Worm (Caenorhabditis elegans) whole organism, L2 larva: ENCODE measurements around the gene F40A3.7.

Source experiments
- C34F6.9 ChIP-seq: fragments of 150-350 bp; optimal IDR thresholded peaks from 2 replicates; lab custom pipeline; 2014; ENCODE audit warnings: missing biosample characterization, missing genetic modification characterization
- F13H6.1 ChIP-seq: sonication (generic microtip); optimal IDR thresholded peaks from 2 replicates; lab custom pipeline; 2016; ENCODE audit warnings: missing genetic modification characterization, missing compliant biosample characterization
- Y55F3AM.14 ChIP-seq: fragments of 200-800 bp; sonication (Bioruptor generic); optimal IDR thresholded peaks from 2 replicates; lab custom pipeline; 2018; ENCODE audit warnings: mild to moderate bottlenecking, missing genetic modification characterization, missing compliant biosample characterization
- ama-1 ChIP-seq: fragments of 150-350 bp; optimal IDR thresholded peaks from 2 replicates; lab custom pipeline; 2018; ENCODE audit warnings: inconsistent platforms
- blmp-1 ChIP-seq: sonication (generic microtip); optimal IDR thresholded peaks from 2 replicates; lab custom pipeline; 2017; ENCODE audit warnings: missing genetic modification characterization, mild to moderate bottlenecking, missing compliant biosample characterization, antibody characterized with exemption, moderate library complexity; ENCODE audit not compliant: insufficient read depth
- ceh-16 ChIP-seq: fragments of 150-350 bp; optimal IDR thresholded peaks from 2 replicates; lab custom pipeline; 2014; ENCODE audit warnings: missing biosample characterization, missing genetic modification characterization
- ceh-82 ChIP-seq: fragments of 150-350 bp; optimal IDR thresholded peaks from 2 replicates; lab custom pipeline; 2014; ENCODE audit warnings: missing biosample characterization, missing genetic modification characterization
- dmd-4 ChIP-seq: sonication (generic microtip); optimal IDR thresholded peaks from 2 replicates; lab custom pipeline; 2017; ENCODE audit warnings: missing biosample characterization, missing genetic modification characterization
- egl-27 ChIP-seq: sonication (generic microtip); optimal IDR thresholded peaks from 3 replicates; lab custom pipeline; 2017; ENCODE audit warnings: missing biosample characterization, missing genetic modification reagents, missing genetic modification characterization
- elt-1 ChIP-seq: fragments of 150-350 bp; optimal IDR thresholded peaks from 2 replicates; lab custom pipeline; 2014; ENCODE audit warnings: missing biosample characterization, missing genetic modification characterization
- fos-1 ChIP-seq: fragments of 150-350 bp; optimal IDR thresholded peaks from 2 replicates; lab custom pipeline; 2014; ENCODE audit warnings: missing biosample characterization, missing genetic modification characterization
- gmeb-1 ChIP-seq: fragments of 150-350 bp; optimal IDR thresholded peaks from 2 replicates; lab custom pipeline; 2014; ENCODE audit warnings: missing biosample characterization, missing genetic modification characterization
- lin-11 ChIP-seq: fragments of 150-350 bp; sonication (generic microtip); optimal IDR thresholded peaks from 2 replicates; lab custom pipeline; 2014; ENCODE audit warnings: missing biosample characterization, missing genetic modification characterization, inconsistent platforms, mixed read lengths
- lin-13 ChIP-seq: fragments of 150-350 bp; optimal IDR thresholded peaks from 2 replicates; lab custom pipeline; 2014; ENCODE audit warnings: missing biosample characterization, missing genetic modification reagents, missing genetic modification characterization
- lsy-2 ChIP-seq, 2 experiments: fragments of 150-350 bp in 1 of 2; sonication (generic microtip) in 1 of 2; optimal IDR thresholded peaks; 2 replicates each; lab custom pipeline; 2014 to 2017; ENCODE audit warnings: missing biosample characterization in 2 of 2, missing genetic modification characterization in 2 of 2
- mab-5 ChIP-seq: fragments of 150-350 bp; optimal IDR thresholded peaks from 2 replicates; lab custom pipeline; 2014; ENCODE audit warnings: missing biosample characterization, missing genetic modification characterization
- mbf-1 ChIP-seq: sonication (generic microtip); optimal IDR thresholded peaks from 2 replicates; lab custom pipeline; 2017; ENCODE audit warnings: missing biosample characterization, missing genetic modification characterization
- nhr-12 ChIP-seq: fragments of 150-350 bp; optimal IDR thresholded peaks from 2 replicates; lab custom pipeline; 2014; ENCODE audit warnings: missing biosample characterization, missing genetic modification characterization
- nhr-129 ChIP-seq: fragments of 150-350 bp; optimal IDR thresholded peaks from 2 replicates; lab custom pipeline; 2014; ENCODE audit warnings: missing biosample characterization, missing genetic modification characterization
- nhr-21 ChIP-seq: fragments of 150-350 bp; optimal IDR thresholded peaks from 2 replicates; lab custom pipeline; 2014; ENCODE audit warnings: missing biosample characterization, missing genetic modification characterization
- nhr-23 ChIP-seq: fragments of 150-350 bp; optimal IDR thresholded peaks from 2 replicates; lab custom pipeline; 2014; ENCODE audit warnings: missing biosample characterization, missing genetic modification reagents, missing genetic modification characterization
- nhr-237 ChIP-seq: fragments of 150-350 bp; optimal IDR thresholded peaks from 2 replicates; lab custom pipeline; 2014; ENCODE audit warnings: missing biosample characterization, missing genetic modification characterization
- nhr-25 ChIP-seq: fragments of 150-350 bp; sonication (generic microtip); optimal IDR thresholded peaks from 3 replicates; lab custom pipeline; 2014; ENCODE audit warnings: missing biosample characterization, missing genetic modification characterization
- nhr-6 ChIP-seq: fragments of 150-350 bp; optimal IDR thresholded peaks from 2 replicates; lab custom pipeline; 2014; ENCODE audit warnings: missing biosample characterization, missing genetic modification characterization
- nhr-77 ChIP-seq: fragments of 150-350 bp; optimal IDR thresholded peaks from 2 replicates; lab custom pipeline; 2014; ENCODE audit warnings: missing biosample characterization, missing genetic modification characterization
- peb-1 ChIP-seq: fragments of 150-350 bp; optimal IDR thresholded peaks from 2 replicates; lab custom pipeline; 2014; ENCODE audit warnings: missing biosample characterization, missing genetic modification characterization
- sem-4 ChIP-seq: fragments of 150-350 bp; optimal IDR thresholded peaks from 2 replicates; lab custom pipeline; 2014; ENCODE audit warnings: missing biosample characterization, missing genetic modification reagents, missing genetic modification characterization
- skn-1 ChIP-seq: sonication (generic microtip); optimal IDR thresholded peaks from 2 replicates; lab custom pipeline; 2017; ENCODE audit warnings: missing biosample characterization, missing genetic modification characterization
- sma-3 ChIP-seq: sonication (generic microtip); optimal IDR thresholded peaks from 2 replicates; lab custom pipeline; 2016; ENCODE audit warnings: missing genetic modification reagents, missing genetic modification characterization, missing compliant biosample characterization
- sma-9 ChIP-seq, 2 experiments: fragments of 150-350 bp in 1 of 2; sonication (generic microtip) in 1 of 2; optimal IDR thresholded peaks; 2 replicates each; lab custom pipeline; 2014 to 2016; ENCODE audit warnings: missing genetic modification characterization in 2 of 2, mild to moderate bottlenecking in 1 of 2, missing biosample characterization in 1 of 2, missing compliant biosample characterization in 1 of 2, missing genetic modification reagents in 1 of 2, moderate library complexity in 1 of 2
- unc-39 ChIP-seq: fragments of 150-350 bp; optimal IDR thresholded peaks from 2 replicates; lab custom pipeline; 2014; ENCODE audit warnings: missing biosample characterization, missing genetic modification characterization
- unc-55 ChIP-seq: fragments of 150-350 bp; sonication (generic microtip); optimal IDR thresholded peaks from 3 replicates; lab custom pipeline; 2014; ENCODE audit warnings: missing biosample characterization, missing genetic modification reagents, missing genetic modification characterization
- unc-62 ChIP-seq: fragments of 150-350 bp; optimal IDR thresholded peaks from 2 replicates; lab custom pipeline; 2014; ENCODE audit warnings: missing biosample characterization, missing genetic modification reagents, missing genetic modification characterization
- zag-1 ChIP-seq: fragments of 150-350 bp; optimal IDR thresholded peaks from 2 replicates; lab custom pipeline; 2014; ENCODE audit warnings: missing biosample characterization, missing genetic modification characterization
- ztf-1 ChIP-seq: fragments of 200-800 bp; sonication (Bioruptor generic); conservative IDR thresholded peaks from 2 replicates; pipeline ENCODE4 v1.3.6; 2022; ENCODE audit warnings: missing genetic modification characterization, missing compliant biosample characterization
- ztf-4 ChIP-seq: fragments of 150-350 bp; optimal IDR thresholded peaks from 2 replicates; lab custom pipeline; 2014; ENCODE audit warnings: missing biosample characterization, missing genetic modification characterization

The F40A3.7 gene

DNA sequence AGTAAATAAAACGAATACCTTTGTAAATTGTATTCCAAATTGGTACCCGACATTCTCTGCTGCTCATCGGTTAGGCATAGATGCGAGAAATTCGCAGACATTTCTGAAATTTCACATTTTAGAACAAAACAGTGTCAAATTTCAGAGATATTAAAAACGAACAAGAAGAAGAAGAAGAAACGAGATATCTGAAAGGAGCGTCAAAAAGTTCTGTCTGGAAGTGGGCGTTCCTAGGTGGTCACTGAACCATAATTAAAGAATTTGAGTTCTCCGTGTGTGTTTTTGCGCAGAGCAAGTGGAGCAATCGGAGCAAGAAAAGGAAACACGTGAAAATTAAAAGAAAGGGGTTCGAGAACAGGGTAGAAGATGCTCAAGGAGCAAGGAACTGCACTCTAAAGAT, at the start of gene F40A3.7:
Gene F40A3.7, minus strand, starts transcription at position 101 of the 400 bp plus-strand sequence.
- TF ChIP-seq lsy-2 (tag; optimal IDR thresholded peaks at IDR 0.05; lab: Kevin White, UChicago) (no peak), unc-62 (GFP tag; lab: Kevin White, UChicago) (no peak), nhr-25 (tag; lab: Kevin White, UChicago) (no peak), C34F6.9 (no peak), ceh-16 (tag; lab: Kevin White, UChicago) (no peak), peb-1 (tag; lab: Kevin White, UChicago) (no peak), gmeb-1 (no peak), F13H6.1 (tag; lab: Kevin White, UChicago) (no peak), fos-1 (tag; lab: Kevin White, UChicago) (no peak), zag-1 (tag; lab: Kevin White, UChicago) (no peak), nhr-12 (tag; lab: Kevin White, UChicago) (no peak), nhr-129 (no peak), dmd-4 (no peak), sma-3 (GFP tag; lab: Kevin White, UChicago) (no peak)

DNA sequence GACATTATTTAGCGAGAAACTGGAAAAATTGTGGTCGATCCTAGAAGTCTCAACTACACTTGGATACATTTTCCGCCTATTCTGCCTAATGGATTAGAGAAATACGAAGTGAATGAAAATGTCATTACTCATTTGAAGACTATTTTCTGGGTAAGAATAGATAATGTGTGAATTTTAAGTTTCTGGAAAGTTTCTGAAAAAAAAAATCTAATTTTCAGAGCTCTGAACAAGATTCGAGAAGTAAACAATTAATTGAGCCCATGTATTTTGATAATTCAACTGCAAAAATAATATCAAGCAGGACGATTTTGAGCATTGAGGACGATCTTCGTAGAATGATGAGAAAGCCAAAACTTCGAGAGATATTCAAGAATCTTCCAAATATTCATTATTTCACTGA, 46.6 kb upstream of the F40A3.7 start:
- no peak for TF ChIP-seq mbf-1
- no peak for TF ChIP-seq gmeb-1
- no peak for TF ChIP-seq elt-1 (tag; lab: Kevin White, UChicago)
- TF ChIP-seq sma-9 (GFP tag; optimal IDR thresholded peaks at IDR 0.05; lab: Kevin White, UChicago): no peak
- no peak for TF ChIP-seq sma-9 (tag; optimal IDR thresholded peaks at IDR 0.05; lab: Kevin White, UChicago)
- no peak for TF ChIP-seq unc-39
- no peak for TF ChIP-seq nhr-23
- TF ChIP-seq ztf-1: no peak
- TF ChIP-seq, all 48 proteins: peak for 0

DNA sequence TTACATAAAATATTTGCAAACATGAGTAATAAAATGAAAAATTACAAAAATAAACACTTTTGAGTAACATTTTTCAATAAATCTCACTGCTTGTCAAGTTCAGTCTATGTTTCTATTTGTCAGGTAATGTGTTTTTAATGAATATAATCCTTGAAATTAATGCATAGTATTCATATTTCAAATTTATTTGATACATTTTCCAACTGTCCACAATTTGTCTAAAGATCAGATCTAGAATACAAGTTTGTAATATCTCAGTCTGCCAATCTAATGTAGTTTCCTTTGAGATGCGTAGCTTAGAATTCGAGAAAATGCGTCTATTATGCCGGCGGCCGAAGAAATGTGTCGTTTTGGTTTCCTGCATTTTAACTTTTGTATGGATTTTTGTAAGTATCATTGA, 43.9 kb upstream of the F40A3.7 start, which contains the start of gene Y97E10B.1:
Gene Y97E10B.1, plus strand, starts transcription at position 301 of the 400 bp plus-strand sequence.
- TF ChIP-seq skn-1 (no peak), mab-5 (tag; lab: Kevin White, UChicago) (no peak), nhr-21 (tag; lab: Kevin White, UChicago) (no peak), dmd-4 (no peak), ama-1 (lab: Kevin White, UChicago) (no peak), blmp-1 (no peak), sem-4 (tag; lab: Kevin White, UChicago) (no peak)

DNA sequence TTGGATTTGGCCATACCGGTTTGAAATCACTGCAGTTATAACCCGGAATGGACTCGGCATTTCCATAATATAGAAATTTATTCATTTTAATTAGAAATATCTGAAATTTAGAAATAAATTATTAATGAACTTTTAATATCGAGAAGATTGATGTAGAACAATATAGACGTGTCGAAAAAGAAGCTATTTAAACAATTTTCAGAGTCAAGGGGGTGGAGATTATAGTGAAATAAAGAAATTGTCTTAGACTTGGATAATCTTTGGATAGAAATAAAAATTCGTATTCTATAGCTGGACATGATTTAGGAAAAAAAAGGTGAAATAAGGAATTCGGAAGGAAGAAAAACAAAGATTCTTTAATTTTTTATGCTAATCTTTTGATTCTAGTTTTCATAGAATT, 40.6 kb upstream of the F40A3.7 start, which contains the start of gene srt-53:
Gene srt-53, minus strand, starts transcription at position 101 of the 400 bp plus-strand sequence.
- TF ChIP-seq ztf-1: no peak

DNA sequence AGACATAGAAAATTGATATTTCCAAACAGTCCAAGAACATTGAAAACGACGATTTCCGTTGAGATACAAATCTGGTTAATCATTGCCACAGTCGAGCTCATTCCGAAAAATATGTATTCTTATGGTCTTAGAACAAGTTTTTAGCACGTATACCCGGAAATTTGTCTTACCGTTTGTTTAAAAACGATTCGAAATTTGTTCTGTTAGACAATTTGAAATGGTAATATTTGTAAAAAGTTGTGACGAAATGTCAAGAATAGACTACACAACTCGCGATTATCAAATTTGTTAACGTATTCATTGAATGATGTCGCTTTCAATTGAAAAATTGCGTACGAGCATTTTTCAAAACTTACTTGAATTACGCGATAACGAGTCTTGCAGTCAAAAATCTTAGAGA, 37.5 kb upstream of the F40A3.7 start, which contains the start of gene srsx-3:
Gene srsx-3, minus strand, starts transcription at position 101 of the 400 bp plus-strand sequence.
- no peak for TF ChIP-seq F13H6.1 (tag; lab: Kevin White, UChicago)
- no peak for TF ChIP-seq sma-9 (GFP tag; optimal IDR thresholded peaks at IDR 0.05; lab: Kevin White, UChicago)
- TF ChIP-seq sma-9 (tag; optimal IDR thresholded peaks at IDR 0.05; lab: Kevin White, UChicago): no peak
- no peak for TF ChIP-seq nhr-237 (tag; lab: Kevin White, UChicago)
- TF ChIP-seq lin-11 (tag; lab: Kevin White, UChicago): no peak
- TF ChIP-seq ceh-82 (tag; lab: Kevin White, UChicago): no peak
- no peak for TF ChIP-seq blmp-1
- TF ChIP-seq nhr-6: no peak
- no peak for TF ChIP-seq egl-27
- no peak for TF ChIP-seq peb-1 (tag; lab: Kevin White, UChicago)
- TF ChIP-seq dmd-4: no peak
- no peak for TF ChIP-seq nhr-23
- TF ChIP-seq gmeb-1: no peak
- TF ChIP-seq ceh-16 (tag; lab: Kevin White, UChicago): no peak
- no peak for TF ChIP-seq skn-1
- TF ChIP-seq elt-1 (tag; lab: Kevin White, UChicago): no peak
- no peak for TF ChIP-seq zag-1 (tag; lab: Kevin White, UChicago)
- TF ChIP-seq, all 48 proteins: peak for 0

DNA sequence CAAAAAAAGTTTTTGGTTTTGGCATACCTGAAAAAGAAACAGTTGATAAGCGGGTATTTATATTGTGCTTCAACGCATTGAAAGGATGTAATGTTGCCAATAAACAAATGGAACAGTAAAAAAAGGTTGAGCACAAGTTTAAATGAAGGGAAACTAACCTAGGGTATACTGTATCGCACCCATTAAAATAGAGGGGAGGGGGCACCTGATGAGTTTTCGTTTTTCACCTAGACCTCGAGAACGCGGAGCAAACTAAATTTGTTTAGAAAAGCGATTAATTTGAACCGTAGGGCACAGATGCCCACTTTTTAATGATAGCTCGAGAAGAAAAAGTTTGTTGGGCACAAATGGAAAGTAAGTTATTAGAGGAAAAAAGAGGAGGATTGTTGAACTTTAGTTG, 33.3 kb upstream of the F40A3.7 start, which contains the start of gene ncx-10:
Gene ncx-10, minus strand, starts transcription at position 101 of the 400 bp plus-strand sequence.
- TF ChIP-seq nhr-77 (tag; lab: Kevin White, UChicago) (no peak), lsy-2 (tag; optimal IDR thresholded peaks at IDR 0.05; lab: Kevin White, UChicago) (no peak), F13H6.1 (tag; lab: Kevin White, UChicago) (no peak), nhr-129 (no peak), elt-1 (tag; lab: Kevin White, UChicago) (no peak), Y55F3AM.14 (GFP tag; lab: Kevin White, UChicago) (no peak), mab-5 (tag; lab: Kevin White, UChicago) (no peak), ztf-4 (tag; lab: Kevin White, UChicago) (no peak), unc-39 (no peak), unc-55 (GFP tag; lab: Kevin White, UChicago) (no peak), egl-27 (no peak), nhr-23 (no peak), lin-13 (no peak), blmp-1 (no peak), C34F6.9 (no peak), nhr-237 (tag; lab: Kevin White, UChicago) (no peak), sma-9 (GFP tag; optimal IDR thresholded peaks at IDR 0.05; lab: Kevin White, UChicago) (no peak), sma-9 (tag; optimal IDR thresholded peaks at IDR 0.05; lab: Kevin White, UChicago) (no peak), dmd-4 (no peak), sem-4 (tag; lab: Kevin White, UChicago) (no peak)
